Worm (Caenorhabditis elegans): ENCODE data around the gene B0303.11.
A peak's percentile ranks its signal among the peaks of the same experiment; 100 is the strongest.

B0303.11 gene

ce11 chrIII:8697268-8697907 is 12.8 kb downstream of the B0303.11 start:
- TF ChIP-seq jun-1 (tag; optimal IDR thresholded peaks at IDR 0.05) (no peak), snpc-4 (tag; optimal IDR thresholded peaks at IDR 0.05) (no peak), nfya-1 (tag; optimal IDR thresholded peaks at IDR 0.05; ENCODE audit: insufficient read depth) (no peak), nhr-43 (tag; optimal IDR thresholded peaks at IDR 0.05; ENCODE audit: poor library complexity, severe bottlenecking) (no peak), eor-1 (tag; optimal IDR thresholded peaks at IDR 0.05) (no peak), ztf-4 (tag; optimal IDR thresholded peaks at IDR 0.05) (no peak), R02D3.7 (tag; optimal IDR thresholded peaks at IDR 0.05) (no peak), fkh-2 (tag; optimal IDR thresholded peaks at IDR 0.05) (no peak), ztf-11 (tag; optimal IDR thresholded peaks at IDR 0.05) (no peak), elt-3 (tag; optimal IDR thresholded peaks at IDR 0.05) (no peak), nhr-12 (tag; optimal IDR thresholded peaks at IDR 0.05) (no peak), ceh-28 (tag; optimal IDR thresholded peaks at IDR 0.05) (no peak), nhr-237 (tag; optimal IDR thresholded peaks at IDR 0.05) (no peak), mml-1 (tag; optimal IDR thresholded peaks at IDR 0.05) (no peak), skn-1 (tag; optimal IDR thresholded peaks at IDR 0.05) (no peak), nhr-77 (tag; optimal IDR thresholded peaks at IDR 0.05) (no peak), pha-4 (tag; optimal IDR thresholded peaks at IDR 0.05) (no peak)

- no peak for TF ChIP-seq nhr-43 (tag; optimal IDR thresholded peaks at IDR 0.05; ENCODE audit: poor library complexity, severe bottlenecking)
- TF ChIP-seq hmg-11 (tag; optimal IDR thresholded peaks at IDR 0.05), result no peak
- no peak for TF ChIP-seq ceh-9 (tag; optimal IDR thresholded peaks at IDR 0.05)
- peak; percentile 36 for TF ChIP-seq elt-2 (tag; optimal IDR thresholded peaks at IDR 0.05)
- TF ChIP-seq fkh-2 (tag; optimal IDR thresholded peaks at IDR 0.05), result no peak
- TF ChIP-seq fkh-10 (GFP tag; optimal IDR thresholded peaks at IDR 0.05), result no peak
- no peak for TF ChIP-seq unc-62 (GFP tag; optimal IDR thresholded peaks at IDR 0.05)
- TF ChIP-seq jun-1 (tag; optimal IDR thresholded peaks at IDR 0.05), result peak; percentile 37
- no peak for TF ChIP-seq egl-27 (tag; optimal IDR thresholded peaks at IDR 0.05)
- TF ChIP-seq lsy-12 (tag; optimal IDR thresholded peaks at IDR 0.05), result no peak
- no peak for TF ChIP-seq zag-1 (tag; optimal IDR thresholded peaks at IDR 0.05)
- TF ChIP-seq mml-1 (tag; optimal IDR thresholded peaks at IDR 0.05), result no peak
- no peak for TF ChIP-seq nhr-25 (tag; optimal IDR thresholded peaks at IDR 0.05)
- peak; percentile 38 for TF ChIP-seq pha-4 (tag; optimal IDR thresholded peaks at IDR 0.05)
- no peak for TF ChIP-seq nhr-76 (tag; optimal IDR thresholded peaks at IDR 0.05)
- TF ChIP-seq nhr-11 (tag; optimal IDR thresholded peaks at IDR 0.05), result no peak
- TF ChIP-seq ceh-28 (tag; optimal IDR thresholded peaks at IDR 0.05), result peak; percentile 7
- no peak for TF ChIP-seq ama-1 (optimal IDR thresholded peaks at IDR 0.05)
- TF ChIP-seq nhr-23 (tag; optimal IDR thresholded peaks at IDR 0.05), result peak; percentile 16
- TF ChIP-seq lin-15B (tag; optimal IDR thresholded peaks at IDR 0.05), result peak; percentile 5
- peak; percentile 2 for TF ChIP-seq skn-1 (tag; optimal IDR thresholded peaks at IDR 0.05)
- peak; percentile 53 for TF ChIP-seq nfya-1 (tag; optimal IDR thresholded peaks at IDR 0.05; ENCODE audit: insufficient read depth)
- peak; percentile 38 for TF ChIP-seq fos-1 (tag; optimal IDR thresholded peaks at IDR 0.05)
- TF ChIP-seq pqm-1 (tag; optimal IDR thresholded peaks at IDR 0.05), result peak; percentile 33
- no peak for TF ChIP-seq elt-1 (tag; optimal IDR thresholded peaks at IDR 0.05)
- TF ChIP-seq sea-2 (GFP tag; optimal IDR thresholded peaks at IDR 0.05), result no peak
- TF ChIP-seq lin-39 (tag; optimal IDR thresholded peaks at IDR 0.05), result no peak
- TF ChIP-seq R02D3.7 (tag; optimal IDR thresholded peaks at IDR 0.05), result no peak
Measured at ce11 chrIII:8696680-8697079, 13.5 kb downstream of the B0303.11 start.

- TF ChIP-seq skn-1 (tag; optimal IDR thresholded peaks at IDR 0.05) (no peak), fkh-2 (tag; optimal IDR thresholded peaks at IDR 0.05) (no peak), R02D3.7 (tag; optimal IDR thresholded peaks at IDR 0.05) (no peak), pha-4 (tag; optimal IDR thresholded peaks at IDR 0.05) (peak; percentile 3), ZK546.5 (tag; optimal IDR thresholded peaks at IDR 0.05) (no peak), aly-2 (tag; optimal IDR thresholded peaks at IDR 0.05) (no peak), ztf-4 (tag; optimal IDR thresholded peaks at IDR 0.05) (no peak)
Measured at ce11 chrIII:8693322-8693721, 16.9 kb downstream of the B0303.11 start, which contains the start of gene B0303.7. B0303.7 (plus strand) TSS chrIII:8693622.

Measured in whole organism, L3 larva.